Worm (Caenorhabditis elegans) whole organism, mixed stage, embryonic: ENCODE measurements around the gene srw-21.

Experiments used
- bed-3 ChIP-seq: fragments of 200-800 bp; sonication (Bioruptor generic); optimal IDR thresholded peaks from 3 replicates; lab custom pipeline; 2018; ENCODE audit warnings: mild to moderate bottlenecking, missing genetic modification characterization, moderate library complexity, missing compliant biosample characterization
- ceh-39 ChIP-seq: fragments of 150-350 bp; optimal IDR thresholded peaks from 2 replicates; lab custom pipeline; 2014; ENCODE audit warnings: missing biosample characterization, missing genetic modification characterization
- ceh-43 ChIP-seq: fragments of 200-800 bp; sonication (Bioruptor generic); optimal IDR thresholded peaks from 2 replicates; lab custom pipeline; 2018; ENCODE audit warnings: mild to moderate bottlenecking, missing genetic modification characterization, moderate library complexity, missing compliant biosample characterization
- ceh-83 ChIP-seq: fragments of 200-800 bp; sonication (Bioruptor generic); optimal IDR thresholded peaks from 2 replicates; lab custom pipeline; 2018; ENCODE audit warnings: mild to moderate bottlenecking, missing genetic modification characterization, missing compliant biosample characterization
- ces-1 ChIP-seq: fragments of 150-350 bp; optimal IDR thresholded peaks from 2 replicates; lab custom pipeline; 2014; ENCODE audit warnings: missing biosample characterization, missing genetic modification reagents, missing genetic modification characterization
- cnd-1 ChIP-seq: fragments of 200-800 bp; sonication (Bioruptor generic); optimal IDR thresholded peaks from 2 replicates; lab custom pipeline; 2018; ENCODE audit warnings: mild to moderate bottlenecking, missing genetic modification characterization, missing compliant biosample characterization
- drap-1 ChIP-seq: fragments of 200-800 bp; sonication (Bioruptor generic); optimal IDR thresholded peaks from 3 replicates; lab custom pipeline; 2018; ENCODE audit warnings: mild to moderate bottlenecking, missing genetic modification characterization, missing compliant biosample characterization
- elt-3 ChIP-seq: fragments of 150-350 bp; optimal IDR thresholded peaks from 2 replicates; lab custom pipeline; 2014; ENCODE audit warnings: missing biosample characterization, missing genetic modification characterization
- flh-1 ChIP-seq: fragments of 200-800 bp; sonication (Bioruptor generic); optimal IDR thresholded peaks from 2 replicates; lab custom pipeline; 2018; ENCODE audit warnings: mild to moderate bottlenecking, missing genetic modification characterization, moderate library complexity, missing compliant biosample characterization
- ham-2 ChIP-seq: fragments of 200-800 bp; sonication (Bioruptor generic); optimal IDR thresholded peaks from 2 replicates; lab custom pipeline; 2018; ENCODE audit warnings: mild to moderate bottlenecking, missing genetic modification characterization, missing compliant biosample characterization
- hlh-1 ChIP-seq: fragments of 150-350 bp; optimal IDR thresholded peaks from 2 replicates; lab custom pipeline; 2014; ENCODE audit warnings: missing biosample characterization, missing genetic modification reagents, missing genetic modification characterization
- lin-13 ChIP-seq: fragments of 150-350 bp; optimal IDR thresholded peaks from 2 replicates; lab custom pipeline; 2014; ENCODE audit warnings: missing biosample characterization, missing genetic modification characterization
- lin-32 ChIP-seq: fragments of 200-800 bp; sonication (Bioruptor generic); optimal IDR thresholded peaks from 2 replicates; lab custom pipeline; 2018; ENCODE audit warnings: mild to moderate bottlenecking, missing genetic modification characterization, missing compliant biosample characterization
- lsy-2 ChIP-seq: fragments of 150-350 bp; optimal IDR thresholded peaks from 2 replicates; lab custom pipeline; 2014; ENCODE audit warnings: missing biosample characterization, missing genetic modification characterization
- mab-5 ChIP-seq: fragments of 150-350 bp; optimal IDR thresholded peaks from 2 replicates; lab custom pipeline; 2014; ENCODE audit warnings: missing biosample characterization, missing genetic modification characterization
- mep-1 ChIP-seq: fragments of 150-350 bp; optimal IDR thresholded peaks from 2 replicates; lab custom pipeline; 2017; ENCODE audit warnings: missing biosample characterization, missing genetic modification reagents, missing genetic modification characterization, inconsistent platforms
- mls-2 ChIP-seq: sonication (generic microtip); optimal IDR thresholded peaks from 2 replicates; lab custom pipeline; 2016; ENCODE audit warnings: mild to moderate bottlenecking, missing genetic modification characterization, moderate library complexity, missing compliant biosample characterization
- nhr-12 ChIP-seq: fragments of 150-350 bp; optimal IDR thresholded peaks from 2 replicates; lab custom pipeline; 2014; ENCODE audit warnings: missing biosample characterization, missing genetic modification characterization
- nhr-2 ChIP-seq: fragments of 150-350 bp; optimal IDR thresholded peaks from 2 replicates; lab custom pipeline; 2014; ENCODE audit warnings: missing biosample characterization, missing genetic modification characterization
- nhr-237 ChIP-seq: fragments of 150-350 bp; optimal IDR thresholded peaks from 2 replicates; lab custom pipeline; 2014; ENCODE audit warnings: missing biosample characterization, missing genetic modification characterization
- nhr-28 ChIP-seq: fragments of 150-350 bp; optimal IDR thresholded peaks from 2 replicates; lab custom pipeline; 2014; ENCODE audit warnings: missing biosample characterization, missing genetic modification characterization
- nhr-76 ChIP-seq: sonication (generic microtip); optimal IDR thresholded peaks from 2 replicates; lab custom pipeline; 2017; ENCODE audit warnings: missing biosample characterization, missing genetic modification characterization
- pha-4 ChIP-seq: fragments of 150-350 bp; optimal IDR thresholded peaks from 2 replicates; lab custom pipeline; 2018; ENCODE audit warnings: missing biosample characterization, missing genetic modification reagents, missing genetic modification characterization
- sem-2 ChIP-seq: fragments of 200-800 bp; sonication (Bioruptor generic); optimal IDR thresholded peaks from 2 replicates; lab custom pipeline; 2018; ENCODE audit warnings: mild to moderate bottlenecking, missing genetic modification characterization, missing compliant biosample characterization
- sptf-1 ChIP-seq: sonication (generic microtip); optimal IDR thresholded peaks from 2 replicates; lab custom pipeline; 2017; ENCODE audit warnings: mild to moderate bottlenecking, missing genetic modification characterization, moderate library complexity, missing compliant biosample characterization
- tbx-8 ChIP-seq: fragments of 200-800 bp; sonication (Bioruptor generic); optimal IDR thresholded peaks from 2 replicates; lab custom pipeline; 2018; ENCODE audit warnings: mild to moderate bottlenecking, missing genetic modification characterization, moderate library complexity, missing compliant biosample characterization
- unc-120 ChIP-seq: sonication (generic microtip); optimal IDR thresholded peaks from 2 replicates; lab custom pipeline; 2017; ENCODE audit warnings: missing genetic modification characterization, missing compliant biosample characterization; ENCODE audit not compliant: poor library complexity, severe bottlenecking
- unc-39 ChIP-seq: fragments of 150-350 bp; optimal IDR thresholded peaks from 2 replicates; lab custom pipeline; 2014; ENCODE audit warnings: missing biosample characterization, missing genetic modification characterization
- unc-62 ChIP-seq: fragments of 150-350 bp; optimal IDR thresholded peaks from 2 replicates; lab custom pipeline; 2014; ENCODE audit warnings: missing biosample characterization, missing genetic modification reagents, missing genetic modification characterization
- zip-8 ChIP-seq: fragments of 150-350 bp; optimal IDR thresholded peaks from 2 replicates; lab custom pipeline; 2014; ENCODE audit warnings: missing biosample characterization, missing genetic modification characterization

Gene srw-21

ce11 chrV:15519845-15520244, 32.0 kb downstream of the srw-21 start:
- no peak for TF ChIP-seq zip-8 (tag; lab: Kevin White, UChicago)
- no peak for TF ChIP-seq lin-32
- TF ChIP-seq ces-1: peak; percentile 53
- no peak for TF ChIP-seq bed-3
- TF ChIP-seq lin-13 (tag; lab: Kevin White, UChicago): no peak

ce11 chrV:15520398-15520797, 32.5 kb downstream of the srw-21 start:
- no peak for TF ChIP-seq unc-120
- TF ChIP-seq hlh-1 (tag; lab: Kevin White, UChicago): no peak
- no peak for TF ChIP-seq ceh-43 (GFP tag; lab: Kevin White, UChicago)
- no peak for TF ChIP-seq flh-1 (GFP tag; lab: Kevin White, UChicago)
- no peak for TF ChIP-seq ces-1
- TF ChIP-seq ceh-39 (tag; lab: Kevin White, UChicago): no peak
- no peak for TF ChIP-seq nhr-2
- TF ChIP-seq tbx-8 (GFP tag; lab: Kevin White, UChicago): no peak
- TF ChIP-seq bed-3: no peak
- TF ChIP-seq sem-2: no peak

ce11 chrV:15521920-15522319, 34.1 kb downstream of the srw-21 start, which contains the start of gene lgc-31:
Gene lgc-31 (minus strand): TSS chrV:15522020.
- TF ChIP-seq ceh-83 (GFP tag; lab: Kevin White, UChicago) (no peak), bed-3 (no peak), mab-5 (tag; lab: Kevin White, UChicago) (no peak), mls-2 (tag; lab: Kevin White, UChicago) (no peak), nhr-76 (no peak), unc-62 (GFP tag; lab: Kevin White, UChicago) (no peak), sem-2 (no peak), elt-3 (tag; lab: Kevin White, UChicago) (no peak), tbx-8 (GFP tag; lab: Kevin White, UChicago) (no peak), drap-1 (GFP tag; lab: Kevin White, UChicago) (no peak), ceh-39 (tag; lab: Kevin White, UChicago) (no peak), zip-8 (tag; lab: Kevin White, UChicago) (no peak), lsy-2 (tag; lab: Kevin White, UChicago) (no peak), flh-1 (GFP tag; lab: Kevin White, UChicago) (no peak), ham-2 (GFP tag; lab: Kevin White, UChicago) (no peak), unc-39 (tag; lab: Kevin White, UChicago) (no peak), mep-1 (no peak), sptf-1 (tag; lab: Kevin White, UChicago) (no peak), nhr-237 (tag; lab: Kevin White, UChicago) (no peak)

ce11 chrV:15529069-15529468, 41.2 kb downstream of the srw-21 start, which contains the start of gene srh-276:
Gene srh-276 (plus strand): TSS chrV:15529369.
- TF ChIP-seq nhr-76 (no peak), sem-2 (no peak), lin-13 (tag; lab: Kevin White, UChicago) (no peak), ham-2 (GFP tag; lab: Kevin White, UChicago) (no peak), zip-8 (tag; lab: Kevin White, UChicago) (peak; percentile 74), cnd-1 (tag; lab: Kevin White, UChicago) (no peak), lin-32 (no peak)

ce11 chrV:15533096-15533495, 45.2 kb downstream of the srw-21 start, which contains the start of gene F21A3.11:
Gene F21A3.11 (minus strand): TSS chrV:15533212.
- TF ChIP-seq lin-13 (tag; lab: Kevin White, UChicago) (no peak), unc-39 (tag; lab: Kevin White, UChicago) (no peak), ceh-43 (GFP tag; lab: Kevin White, UChicago) (no peak), pha-4 (tag; lab: Kevin White, UChicago) (no peak), nhr-237 (tag; lab: Kevin White, UChicago) (no peak)

ce11 chrV:15533864-15534263, 46.0 kb downstream of the srw-21 start, which contains the start of gene F21A3.2:
Gene F21A3.2 (minus strand): TSS chrV:15533964.
- TF ChIP-seq tbx-8 (GFP tag; lab: Kevin White, UChicago) (no peak), cnd-1 (tag; lab: Kevin White, UChicago) (no peak), nhr-76 (no peak), nhr-28 (tag; lab: Kevin White, UChicago) (no peak), zip-8 (tag; lab: Kevin White, UChicago) (no peak), elt-3 (tag; lab: Kevin White, UChicago) (no peak), nhr-12 (no peak)
